Worm (Caenorhabditis elegans) whole organism, midembryonic: ENCODE results near the gene B0432.8.

Source experiments
- T22C8.4 ChIP-seq: fragments of 200-800 bp; sonication (Bioruptor generic); IDR thresholded peaks from 2 replicates; pipeline ENCODE4 v1.3.6; 2022; ENCODE audit warnings: missing genetic modification characterization, missing compliant biosample characterization
- flt-1 ChIP-seq: fragments of 200-800 bp; sonication (Bioruptor generic); IDR thresholded peaks from 2 replicates; pipeline ENCODE4 v1.3.6; 2022; ENCODE audit warnings: missing genetic modification characterization, missing compliant biosample characterization
- ztf-29 ChIP-seq: fragments of 200-800 bp; sonication (Bioruptor generic); IDR thresholded peaks from 2 replicates; pipeline ENCODE4 v1.3.6; 2022; ENCODE audit warnings: missing genetic modification reagents, missing genetic modification characterization, missing compliant biosample characterization

DNA sequence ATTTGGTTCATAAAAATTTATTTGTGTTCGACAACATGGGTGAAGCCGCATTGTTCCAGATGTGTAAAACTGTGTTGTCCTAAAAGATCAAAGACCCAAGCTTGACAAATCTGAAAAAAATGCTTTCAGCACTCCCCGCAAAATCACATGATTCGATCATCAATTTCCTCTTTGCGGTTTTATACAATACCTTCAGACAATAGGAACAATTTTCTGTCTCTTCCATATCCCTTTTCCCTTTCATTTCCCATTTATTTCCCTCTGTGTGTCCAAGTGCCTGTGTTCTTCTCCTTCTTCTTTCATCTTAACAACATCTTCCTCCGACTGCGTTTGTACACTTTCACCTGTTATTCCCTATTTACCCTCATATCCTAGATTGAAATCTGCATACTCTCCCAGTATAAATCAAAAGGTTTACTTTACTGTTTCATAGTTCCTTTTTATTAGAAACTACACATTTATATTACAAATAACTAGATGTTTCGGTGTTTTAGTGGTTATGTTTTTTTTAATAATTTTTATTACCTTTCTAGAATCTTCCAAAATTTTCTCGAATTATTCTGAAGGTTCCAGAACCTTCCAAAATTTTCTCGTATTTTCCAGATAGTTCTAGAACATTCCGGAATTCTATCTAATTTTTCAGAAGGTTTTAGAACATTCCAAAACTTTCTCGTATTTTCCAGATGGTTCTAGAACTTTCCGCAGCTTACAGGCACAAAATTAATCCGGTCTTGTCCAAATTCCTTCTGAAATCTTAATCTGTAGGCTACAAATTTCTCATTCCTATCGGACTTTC is 22.6 kb upstream of the B0432.8 start, which contains the start of gene K01A2.5:
- TF ChIP-seq ztf-29 (GFP tag; lab: Robert Waterston, UW) (no peak), flt-1 (no peak), T22C8.4 (GFP tag; lab: Robert Waterston, UW) (no peak)
